Worm (Caenorhabditis elegans): ENCODE data around the gene ZK287.4.

The ZK287.4 gene

ce11 chrV:9724021-9724671, 38.7 kb upstream of the ZK287.4 start, which contains the start of gene slcr-46.3 (continued):
- TF ChIP-seq ceh-82 (tag; optimal IDR thresholded peaks at IDR 0.05) (no peak), hpl-2 (GFP tag; optimal IDR thresholded peaks at IDR 0.05) (no peak), fkh-8 (tag; optimal IDR thresholded peaks at IDR 0.05) (no peak), nhr-90 (tag; optimal IDR thresholded peaks at IDR 0.05; ENCODE audit: poor library complexity) (no peak), efl-1 (optimal IDR thresholded peaks at IDR 0.05) (no peak), efl-1 (GFP tag; optimal IDR thresholded peaks at IDR 0.05 in 1 of 2) (no peak), ceh-8 (GFP tag; optimal IDR thresholded peaks at IDR 0.05) (no peak), irx-1 (tag; optimal IDR thresholded peaks at IDR 0.05) (no peak), nhr-71 (tag; optimal IDR thresholded peaks at IDR 0.05) (no peak), ceh-88 (GFP tag; IDR thresholded peaks at IDR 0.05) (no peak), zip-4 (GFP tag; optimal IDR thresholded peaks at IDR 0.05) (no peak), unc-62 (GFP tag; optimal IDR thresholded peaks at IDR 0.05) (no peak), ama-1 (optimal IDR thresholded peaks at IDR 0.05) (no peak), lin-35 (GFP tag; optimal IDR thresholded peaks at IDR 0.05) (peak in 1 of 2 experiments; percentile 37), unc-130 (tag; optimal IDR thresholded peaks at IDR 0.05) (no peak), ces-1 (GFP tag; optimal IDR thresholded peaks at IDR 0.05) (no peak), pag-3 (tag; optimal IDR thresholded peaks at IDR 0.05; ENCODE audit: borderline replicate concordance, insufficient read depth) (no peak), ets-5 (GFP tag; IDR thresholded peaks at IDR 0.05) (no peak), nhr-77 (tag; optimal IDR thresholded peaks at IDR 0.05) (no peak), pqm-1 (tag; optimal IDR thresholded peaks at IDR 0.05) (no peak), nhr-85 (tag) (peak; percentile 76), lin-15B (tag; optimal IDR thresholded peaks at IDR 0.05) (no peak), lin-39 (tag; optimal IDR thresholded peaks at IDR 0.05) (no peak), F16B12.6 (tag; optimal IDR thresholded peaks at IDR 0.05) (no peak), zag-1 (tag; optimal IDR thresholded peaks at IDR 0.05) (no peak), blmp-1 (tag; optimal IDR thresholded peaks at IDR 0.05) (peak; percentile 25), fos-1 (tag; optimal IDR thresholded peaks at IDR 0.05) (no peak), ceh-90 (tag; optimal IDR thresholded peaks at IDR 0.05) (no peak), nhr-47 (tag; optimal IDR thresholded peaks at IDR 0.05) (no peak), ztf-11 (tag; optimal IDR thresholded peaks at IDR 0.05) (no peak), xbp-1 (tag; optimal IDR thresholded peaks at IDR 0.05) (no peak), isw-1 (GFP tag; IDR thresholded peaks at IDR 0.05) (no peak), C16A3.4 (tag; optimal IDR thresholded peaks at IDR 0.05) (peak; percentile 13)

- TF ChIP-seq egl-13 (tag; optimal IDR thresholded peaks at IDR 0.05) = no peak
- TF ChIP-seq aha-1 (tag; optimal IDR thresholded peaks at IDR 0.05) = no peak
- no peak for TF ChIP-seq nhr-11 (tag; optimal IDR thresholded peaks at IDR 0.05)
- TF ChIP-seq nhr-90 (tag; optimal IDR thresholded peaks at IDR 0.05; ENCODE audit: poor library complexity) = no peak
- TF ChIP-seq swsn-7 (tag; optimal IDR thresholded peaks at IDR 0.05) = no peak
- TF ChIP-seq nhr-76 (tag; optimal IDR thresholded peaks at IDR 0.05) = no peak
- no peak for TF ChIP-seq hpl-2 (GFP tag; optimal IDR thresholded peaks at IDR 0.05)
- no peak for TF ChIP-seq blmp-1 (tag; optimal IDR thresholded peaks at IDR 0.05)
- no peak for TF ChIP-seq nhr-20 (tag; optimal IDR thresholded peaks at IDR 0.05)
- TF ChIP-seq C34B4.2 (tag; optimal IDR thresholded peaks at IDR 0.05) = no peak
- no peak for TF ChIP-seq elt-3 (tag; optimal IDR thresholded peaks at IDR 0.05)
- TF ChIP-seq ceh-82 (tag; optimal IDR thresholded peaks at IDR 0.05) = no peak
- no peak for TF ChIP-seq efl-3 (GFP tag; optimal IDR thresholded peaks at IDR 0.05)
Observed at ce11 chrV:9716397-9716796, 30.9 kb upstream of the ZK287.4 start, which contains the start of gene str-188. str-188 (plus strand) TSS chrV:9716697.
